Worm (Caenorhabditis elegans): ENCODE data around the gene clc-4.

The clc-4 gene

ce11 chrX:10766123-10766622 lies 17.5 kb downstream of the clc-4 start:
- TF ChIP-seq dmd-6 (GFP tag; IDR thresholded peaks at IDR 0.05), result peak; percentile 96
- TF ChIP-seq saeg-2 (GFP tag; IDR thresholded peaks at IDR 0.05), result peak; percentile 73; the same call in 1 of the 2 replicates
- no peak for TF ChIP-seq Y75B8A.6 (GFP tag; IDR thresholded peaks at IDR 0.05)
- TF ChIP-seq nhr-25 (tag; optimal IDR thresholded peaks at IDR 0.05; ENCODE audit: borderline replicate concordance, insufficient read depth), result peak; percentile 87
- TF ChIP-seq ceh-20 (GFP tag; IDR thresholded peaks at IDR 0.05), result peak; percentile 93
- peak; percentile 52 for TF ChIP-seq duxl-1 (tag; optimal IDR thresholded peaks at IDR 0.05; ENCODE audit: poor library complexity)
- TF ChIP-seq nhr-41 (GFP tag; IDR thresholded peaks at IDR 0.05), result 0 out of 2 replicates have a peak, but pooled peaks have one; percentile 19
- TF ChIP-seq zfp-2 (tag; optimal IDR thresholded peaks at IDR 0.05), result peak; percentile 50
- peak; percentile 64 for TF ChIP-seq attf-4 (tag; optimal IDR thresholded peaks at IDR 0.05)
- TF ChIP-seq lin-15B (tag; optimal IDR thresholded peaks at IDR 0.05), result no peak
- TF ChIP-seq Y105C5A.15 (GFP tag; IDR thresholded peaks at IDR 0.05), result no peak
- TF ChIP-seq lin-29 (GFP tag; IDR thresholded peaks at IDR 0.05), result 0 out of 2 replicates have a peak, but pooled peaks have one; percentile 17
- TF ChIP-seq mdl-1 (tag; optimal IDR thresholded peaks at IDR 0.05), result peak; percentile 91 to 94
- peak; percentile 24 for TF ChIP-seq pqm-1 (tag; optimal IDR thresholded peaks at IDR 0.05)
- no peak for TF ChIP-seq daf-8 (GFP tag; IDR thresholded peaks at IDR 0.05)
- peak; percentile 88 for TF ChIP-seq nhr-6 (tag; optimal IDR thresholded peaks at IDR 0.05)
- TF ChIP-seq ceh-28 (tag; optimal IDR thresholded peaks at IDR 0.05), result peak; percentile 62
- TF ChIP-seq hmg-1.1 (GFP tag; IDR thresholded peaks at IDR 0.05), result peak; percentile 90
- TF ChIP-seq aly-2 (tag; optimal IDR thresholded peaks at IDR 0.05), result no peak
- TF ChIP-seq lin-39 (tag; optimal IDR thresholded peaks at IDR 0.05), result no peak
- peak; percentile 51 for TF ChIP-seq dpl-1 (GFP tag; optimal IDR thresholded peaks at IDR 0.05)
- TF ChIP-seq fkh-10 (GFP tag; optimal IDR thresholded peaks at IDR 0.05), result peak; percentile 98
- TF ChIP-seq fos-1 (tag; optimal IDR thresholded peaks at IDR 0.05), result no peak
- TF ChIP-seq F37D6.2 (tag; optimal IDR thresholded peaks at IDR 0.05), result peak; percentile 88
- TF ChIP-seq mdt-29 (GFP tag; IDR thresholded peaks at IDR 0.05), result peak; percentile 63; the same call in 1 of the 2 replicates
- TF ChIP-seq nhr-42 (GFP tag; IDR thresholded peaks at IDR 0.05), result peak; percentile 66; the same call in 1 of the 2 replicates
- peak; percentile 95 for TF ChIP-seq mep-1 (tag; optimal IDR thresholded peaks at IDR 0.05)
- no peak for TF ChIP-seq madf-5 (GFP tag; IDR thresholded peaks at IDR 0.05)
- peak; percentile 90 for TF ChIP-seq egl-43 (GFP tag; IDR thresholded peaks at IDR 0.05)
- TF ChIP-seq lin-13 (GFP tag; optimal IDR thresholded peaks at IDR 0.05), result peak; percentile 73
- TF ChIP-seq tra-1 (GFP tag; IDR thresholded peaks at IDR 0.05), result peak; percentile 85
- TF ChIP-seq pha-4 (GFP tag; IDR thresholded peaks at IDR 0.05), result peak; percentile 85
- TF ChIP-seq pha-4 (tag; optimal IDR thresholded peaks at IDR 0.05), result no peak
- no peak for TF ChIP-seq ceh-44 (GFP tag; IDR thresholded peaks at IDR 0.05)
- TF ChIP-seq nhr-237 (tag; optimal IDR thresholded peaks at IDR 0.05), result peak; percentile 29
- peak; percentile 79 for TF ChIP-seq mxl-3 (GFP tag; optimal IDR thresholded peaks at IDR 0.05)
- TF ChIP-seq unc-62 (GFP tag; optimal IDR thresholded peaks at IDR 0.05 in 1 of 2), result peak in 1 of 2 experiments; percentile 100
- TF ChIP-seq unc-62 (tag; optimal IDR thresholded peaks at IDR 0.05), result peak; percentile 29
- peak; percentile 82 for TF ChIP-seq jun-1 (tag; optimal IDR thresholded peaks at IDR 0.05)
- TF ChIP-seq dve-1 (tag; optimal IDR thresholded peaks at IDR 0.05; ENCODE audit: insufficient read depth), result peak; percentile 99
- peak; percentile 84 for TF ChIP-seq ceh-32 (tag; optimal IDR thresholded peaks at IDR 0.05; ENCODE audit: poor library complexity)
- TF ChIP-seq spr-3 (GFP tag; optimal IDR thresholded peaks at IDR 0.05), result peak; percentile 60
- no peak for TF ChIP-seq snpc-4 (tag; optimal IDR thresholded peaks at IDR 0.05)
- TF ChIP-seq nhr-102 (tag; optimal IDR thresholded peaks at IDR 0.05), result peak; percentile 92
- peak; percentile 99 for TF ChIP-seq hlh-11 (tag; optimal IDR thresholded peaks at IDR 0.05)
- 0 out of 2 replicates have a peak, but pooled peaks have one; percentile 50 for TF ChIP-seq vab-7 (GFP tag; IDR thresholded peaks at IDR 0.05)
- TF ChIP-seq rbr-2 (tag; optimal IDR thresholded peaks at IDR 0.05), result peak; percentile 95
- peak; percentile 90 for TF ChIP-seq nhr-28 (tag; optimal IDR thresholded peaks at IDR 0.05)
- peak; percentile 76 for TF ChIP-seq mxl-2 (GFP tag; conservative IDR thresholded peaks at IDR 0.05)
- peak; percentile 49 for TF ChIP-seq nhr-76 (tag; optimal IDR thresholded peaks at IDR 0.05)
- TF ChIP-seq zip-11 (GFP tag; IDR thresholded peaks at IDR 0.05), result no peak

Measured in whole organism, L4 larva.